Fruit fly (Drosophila melanogaster) Kc167 (cell line): ENCODE measurements around the gene CG11570.

Experiments
- Myc ChIP-seq: fragments of >200 bp; optimal IDR thresholded peaks from 2 replicates; lab custom pipeline; 2017; ENCODE audit warnings: missing external identifiers
- Sin3A ChIP-seq: fragments of >200 bp; optimal IDR thresholded peaks from 2 replicates; lab custom pipeline; 2018; ENCODE audit warnings: missing external identifiers
- h ChIP-seq: fragments of >200 bp; optimal IDR thresholded peaks from 3 replicates; lab custom pipeline; 2018; ENCODE audit warnings: missing external identifiers
- insv ChIP-seq: fragments of >200 bp; optimal IDR thresholded peaks from 3 replicates; lab custom pipeline; 2018; ENCODE audit warnings: missing external identifiers
- psq ChIP-seq: fragments of >200 bp; optimal IDR thresholded peaks from 2 replicates; lab custom pipeline; 2017; ENCODE audit warnings: missing external identifiers
- ttk ChIP-seq: sonication (Bioruptor generic); optimal IDR thresholded peaks from 2 replicates; lab custom pipeline; 2017; ENCODE audit warnings: missing external identifiers

DNA sequence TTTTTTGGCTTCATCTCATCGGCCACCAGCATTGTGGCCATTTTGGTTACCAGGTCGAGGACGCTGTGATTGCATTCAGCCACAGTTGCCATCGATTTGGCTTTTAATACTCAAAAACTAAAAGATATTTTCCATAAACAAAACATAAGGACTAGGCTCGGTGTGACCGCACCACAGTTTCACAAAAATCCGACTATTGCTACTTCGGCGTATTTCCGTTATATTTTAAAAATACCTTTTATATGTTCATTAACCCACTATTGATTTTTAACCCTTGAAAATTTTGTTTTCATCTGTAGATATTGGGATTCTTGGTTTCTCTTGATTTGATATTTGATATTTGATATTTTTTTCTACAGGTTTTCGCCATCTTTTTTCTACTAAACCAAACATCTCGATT lies 40.4 kb upstream of the CG11570 start, which contains the start of gene Grip163:
- TF ChIP-seq h (lab: Kevin White, UChicago) (no peak), Myc (lab: Kevin White, UChicago) (no peak), psq (lab: Kevin White, UChicago) (no peak), insv (lab: Kevin White, UChicago) (no peak), Sin3A (lab: Kevin White, UChicago) (no peak), ttk (lab: Kevin White, UChicago) (no peak)
